Worm (Caenorhabditis elegans): ENCODE data around the gene Y48B6A.10.

The Y48B6A.10 gene

DNA sequence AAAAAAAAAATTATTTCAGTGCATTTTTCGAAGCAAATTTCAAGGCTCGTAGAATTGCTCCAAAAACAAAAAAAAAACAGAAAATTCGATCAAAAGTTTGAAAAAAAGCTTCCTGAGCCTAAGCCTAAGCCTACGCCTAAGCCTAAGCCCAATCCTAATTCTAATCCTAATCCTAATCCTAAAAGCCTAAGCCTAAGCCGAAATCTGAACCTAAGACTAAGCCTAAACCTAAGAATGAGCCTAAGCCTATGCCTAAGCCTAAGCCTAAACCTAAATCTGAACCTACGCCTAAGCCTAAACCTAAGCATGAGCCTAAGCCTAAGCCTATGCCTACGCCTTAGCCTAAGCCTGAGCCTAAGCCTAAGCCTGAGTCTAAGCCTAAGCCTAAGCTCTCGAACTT is 8.0 kb upstream of the Y48B6A.10 start:
- TF ChIP-seq mdl-1 (tag; optimal IDR thresholded peaks at IDR 0.05) (no peak), hlh-30 (tag; optimal IDR thresholded peaks at IDR 0.05; ENCODE audit: insufficient read depth) (no peak), gei-8 (GFP tag; optimal IDR thresholded peaks at IDR 0.05) (no peak), nhr-6 (tag; optimal IDR thresholded peaks at IDR 0.05) (no peak), F44E2.7 (GFP tag; IDR thresholded peaks at IDR 0.05) (no peak), T26A8.4 (GFP tag; IDR thresholded peaks at IDR 0.05) (no peak), hlh-11 (tag; optimal IDR thresholded peaks at IDR 0.05) (no peak), R02D3.7 (tag; optimal IDR thresholded peaks at IDR 0.05) (no peak), fkh-10 (GFP tag; optimal IDR thresholded peaks at IDR 0.05) (no peak), Y48G9A.11 (GFP tag; IDR thresholded peaks at IDR 0.05) (no peak), Y105C5A.15 (GFP tag; IDR thresholded peaks at IDR 0.05) (no peak), mxl-3 (GFP tag; optimal IDR thresholded peaks at IDR 0.05) (no peak), nhr-25 (tag; optimal IDR thresholded peaks at IDR 0.05; ENCODE audit: borderline replicate concordance, insufficient read depth) (no peak), nhr-42 (GFP tag; IDR thresholded peaks at IDR 0.05) (no peak), zag-1 (tag; optimal IDR thresholded peaks at IDR 0.05) (no peak), F10B5.3 (tag; optimal IDR thresholded peaks at IDR 0.05) (no peak)

DNA sequence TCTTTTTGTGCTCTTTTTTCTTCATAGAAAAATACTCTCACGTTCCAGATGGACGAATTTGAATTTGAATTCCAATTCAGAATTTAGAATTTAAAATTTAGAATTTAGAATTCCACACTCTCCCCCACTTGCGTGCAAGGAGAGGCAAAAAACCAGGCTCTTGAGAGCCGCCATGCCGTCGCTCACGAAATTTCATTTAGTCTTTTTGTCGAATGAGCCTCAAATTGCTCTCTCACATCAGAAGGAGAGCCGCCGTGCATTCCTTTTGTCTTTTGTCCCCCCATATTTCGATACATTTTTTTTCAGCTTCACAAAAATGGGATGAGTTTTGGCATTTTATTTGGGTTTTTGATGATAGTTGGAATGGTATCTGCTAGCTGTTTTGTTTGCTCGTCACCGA is 3.1 kb upstream of the Y48B6A.10 start, which contains the start of gene hot-7:
Gene hot-7, plus strand, starts transcription at position 301 of the 400 bp plus-strand sequence.
- TF ChIP-seq egl-43 (GFP tag; IDR thresholded peaks at IDR 0.05) (no peak), Y48G9A.11 (GFP tag; IDR thresholded peaks at IDR 0.05) (no peak)

DNA sequence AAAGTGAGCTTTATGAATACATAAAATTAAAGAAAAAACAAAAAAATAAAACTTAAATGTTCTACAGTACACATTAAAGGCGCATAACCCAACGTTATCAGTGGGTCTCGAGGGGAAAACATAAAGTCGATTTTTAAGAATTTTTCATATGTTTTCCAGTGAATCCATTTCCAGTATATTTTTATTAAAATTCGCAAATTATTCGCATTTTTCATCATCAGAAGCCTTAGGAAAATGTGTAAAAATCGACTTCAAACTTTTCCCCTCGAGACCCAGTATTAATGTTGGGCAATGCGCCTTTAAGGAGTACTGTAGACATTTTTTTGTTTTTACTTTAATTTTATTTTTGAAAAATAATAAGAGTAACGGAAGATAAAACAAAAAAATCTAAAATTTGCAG is 3.9 kb downstream of the Y48B6A.10 start:
- peak; percentile 77 for TF ChIP-seq F49E8.2 (tag; optimal IDR thresholded peaks at IDR 0.05; ENCODE audit: borderline replicate concordance)
- TF ChIP-seq ama-1 (optimal IDR thresholded peaks at IDR 0.05): no peak
- peak; percentile 31 for TF ChIP-seq unc-130 (GFP tag; optimal IDR thresholded peaks at IDR 0.05)

DNA sequence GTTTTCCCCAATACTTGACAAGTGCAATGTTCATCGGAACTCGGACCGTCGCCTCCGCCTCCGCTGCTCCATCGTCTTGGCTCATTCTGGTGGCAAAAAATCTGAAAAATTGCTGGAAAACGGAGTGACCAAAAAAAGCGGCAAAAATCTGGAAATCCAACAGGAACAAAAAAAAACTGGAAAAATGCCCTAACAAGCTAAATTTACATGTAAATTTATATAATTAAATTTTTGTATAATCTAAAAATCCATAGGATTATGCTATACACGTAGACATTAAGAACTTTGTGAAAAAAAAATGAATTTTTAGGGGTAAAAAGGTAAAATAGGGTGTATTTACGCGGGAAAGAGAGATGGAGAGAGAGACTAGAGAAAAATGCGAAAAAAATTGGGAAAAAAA is 12.0 kb downstream of the Y48B6A.10 start, which contains the start of gene Y48B6A.13:
Gene Y48B6A.13, minus strand, starts transcription at position 101 of the 400 bp plus-strand sequence.
- TF ChIP-seq set-16 (GFP tag; IDR thresholded peaks at IDR 0.05): 0 out of 2 replicates have a peak, but pooled peaks have one; percentile 10
- no peak for TF ChIP-seq zfp-3 (GFP tag; conservative IDR thresholded peaks at IDR 0.05)

DNA sequence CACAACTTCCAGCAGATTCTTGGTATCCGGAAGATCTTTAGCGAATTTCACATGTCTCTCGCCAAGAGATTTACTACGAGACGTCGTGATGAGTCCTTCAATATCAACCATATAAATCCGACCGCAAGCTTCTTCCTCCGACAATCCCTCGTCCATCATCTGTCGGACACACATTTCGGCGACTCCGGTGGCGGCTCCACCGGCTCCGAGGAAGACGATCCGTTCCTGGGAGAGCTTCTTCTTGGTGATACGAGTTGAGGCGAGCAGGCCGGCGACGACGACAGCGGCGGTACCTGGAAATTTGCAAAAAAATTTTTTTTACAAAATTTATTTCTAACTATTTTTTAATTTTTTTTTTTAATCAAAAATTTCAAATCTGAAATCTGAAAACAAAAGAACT is 15.9 kb downstream of the Y48B6A.10 start:
- TF ChIP-seq lim-7 (GFP tag; IDR thresholded peaks at IDR 0.05) (no peak), arid-1 (GFP tag; conservative IDR thresholded peaks at IDR 0.05) (no peak), set-16 (GFP tag; IDR thresholded peaks at IDR 0.05) (peak; percentile 80), snpc-4 (tag; optimal IDR thresholded peaks at IDR 0.05) (no peak), nhr-77 (tag; optimal IDR thresholded peaks at IDR 0.05) (no peak), hlh-30 (tag; optimal IDR thresholded peaks at IDR 0.05; ENCODE audit: insufficient read depth) (no peak)

DNA sequence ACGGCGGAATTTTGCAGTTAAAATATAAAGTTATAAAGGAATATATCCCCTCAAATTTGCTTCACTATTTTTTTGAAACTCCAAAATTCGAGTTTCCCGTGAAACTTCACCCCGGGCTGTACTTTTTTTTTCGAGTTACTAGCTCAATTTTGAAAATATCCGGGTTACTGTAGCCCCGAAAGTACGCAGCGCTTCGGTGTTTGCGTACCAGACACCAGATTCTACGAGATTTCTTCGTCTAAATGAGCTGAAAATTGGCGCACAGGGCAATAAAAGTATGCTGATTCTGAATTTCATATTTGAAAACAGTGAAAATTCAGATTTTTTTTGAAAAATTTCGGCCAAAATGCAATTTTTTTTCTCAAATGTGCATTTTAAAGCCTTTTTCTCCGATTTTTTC is 16.7 kb downstream of the Y48B6A.10 start:
- TF ChIP-seq aha-1 (tag) (peak; percentile 92), dpl-1 (GFP tag; optimal IDR thresholded peaks at IDR 0.05) (no peak)

DNA sequence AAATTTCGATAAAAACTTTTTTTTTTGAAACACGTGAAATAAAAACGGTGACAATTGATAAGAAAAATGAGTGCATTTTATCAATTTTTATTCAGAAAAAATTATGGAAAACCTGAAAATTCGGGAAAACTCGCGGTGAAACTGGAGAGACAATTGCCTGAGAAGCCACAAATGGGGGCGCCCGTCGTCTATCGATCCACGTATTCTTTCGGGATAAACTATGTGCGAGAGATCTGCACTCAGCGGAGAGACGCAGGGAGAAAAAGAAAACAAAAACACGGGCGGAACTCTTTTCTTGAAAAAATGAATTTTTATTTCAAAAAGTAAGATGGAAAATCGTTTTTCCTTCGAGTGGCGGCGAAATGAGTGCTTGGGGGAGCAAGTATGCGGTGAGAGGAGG is 19.7 kb downstream of the Y48B6A.10 start, which contains the start of gene men-1:
Gene men-1, minus strand, starts transcription at position 242 of the 400 bp plus-strand sequence.
- TF ChIP-seq hlh-30 (tag; optimal IDR thresholded peaks at IDR 0.05; ENCODE audit: insufficient read depth) (peak; percentile 22), daf-16 (GFP tag; optimal IDR thresholded peaks at IDR 0.05) (no peak), daf-16 (tag; optimal IDR thresholded peaks at IDR 0.05) (peak; percentile 20), F10B5.3 (tag; optimal IDR thresholded peaks at IDR 0.05) (no peak), daf-8 (GFP tag; IDR thresholded peaks at IDR 0.05) (no peak), aha-1 (tag) (peak; percentile 86)
